Worm (Caenorhabditis elegans) whole organism, mixed stage, embryonic: ENCODE measurements around the gene srv-21.
A peak's percentile ranks its signal among the peaks of the same experiment; 100 is the strongest.

Source experiments
- M03D4.4 ChIP-seq: sonication (generic microtip); optimal IDR thresholded peaks from 2 replicates; lab custom pipeline; 2017; ENCODE audit warnings: mild to moderate bottlenecking, missing genetic modification characterization, missing compliant biosample characterization
- bed-3 ChIP-seq: fragments of 200-800 bp; sonication (Bioruptor generic); optimal IDR thresholded peaks from 3 replicates; lab custom pipeline; 2018; ENCODE audit warnings: mild to moderate bottlenecking, missing genetic modification characterization, moderate library complexity, missing compliant biosample characterization
- blmp-1 ChIP-seq: fragments of 150-350 bp; optimal IDR thresholded peaks from 2 replicates; lab custom pipeline; 2014; ENCODE audit warnings: missing biosample characterization, missing genetic modification characterization
- ceh-39 ChIP-seq: fragments of 150-350 bp; optimal IDR thresholded peaks from 2 replicates; lab custom pipeline; 2014; ENCODE audit warnings: missing biosample characterization, missing genetic modification characterization
- ceh-43 ChIP-seq: fragments of 200-800 bp; sonication (Bioruptor generic); optimal IDR thresholded peaks from 2 replicates; lab custom pipeline; 2018; ENCODE audit warnings: mild to moderate bottlenecking, missing genetic modification characterization, moderate library complexity, missing compliant biosample characterization
- ceh-83 ChIP-seq: fragments of 200-800 bp; sonication (Bioruptor generic); optimal IDR thresholded peaks from 2 replicates; lab custom pipeline; 2018; ENCODE audit warnings: mild to moderate bottlenecking, missing genetic modification characterization, missing compliant biosample characterization
- ces-1 ChIP-seq: fragments of 150-350 bp; optimal IDR thresholded peaks from 2 replicates; lab custom pipeline; 2014; ENCODE audit warnings: missing biosample characterization, missing genetic modification reagents, missing genetic modification characterization
- cnd-1 ChIP-seq: fragments of 200-800 bp; sonication (Bioruptor generic); optimal IDR thresholded peaks from 2 replicates; lab custom pipeline; 2018; ENCODE audit warnings: mild to moderate bottlenecking, missing genetic modification characterization, missing compliant biosample characterization
- drap-1 ChIP-seq: fragments of 200-800 bp; sonication (Bioruptor generic); optimal IDR thresholded peaks from 3 replicates; lab custom pipeline; 2018; ENCODE audit warnings: mild to moderate bottlenecking, missing genetic modification characterization, missing compliant biosample characterization
- elt-1 ChIP-seq: sonication (generic microtip); optimal IDR thresholded peaks from 2 replicates; lab custom pipeline; 2017; ENCODE audit warnings: missing genetic modification characterization, mild to moderate bottlenecking, missing compliant biosample characterization, antibody characterized with exemption, moderate library complexity, borderline replicate concordance; ENCODE audit not compliant: insufficient read depth
- elt-3 ChIP-seq: fragments of 150-350 bp; optimal IDR thresholded peaks from 2 replicates; lab custom pipeline; 2014; ENCODE audit warnings: missing biosample characterization, missing genetic modification characterization
- flh-1 ChIP-seq: fragments of 200-800 bp; sonication (Bioruptor generic); optimal IDR thresholded peaks from 2 replicates; lab custom pipeline; 2018; ENCODE audit warnings: mild to moderate bottlenecking, missing genetic modification characterization, moderate library complexity, missing compliant biosample characterization
- ham-2 ChIP-seq: fragments of 200-800 bp; sonication (Bioruptor generic); optimal IDR thresholded peaks from 2 replicates; lab custom pipeline; 2018; ENCODE audit warnings: mild to moderate bottlenecking, missing genetic modification characterization, missing compliant biosample characterization
- hlh-1 ChIP-seq: fragments of 150-350 bp; optimal IDR thresholded peaks from 2 replicates; lab custom pipeline; 2014; ENCODE audit warnings: missing biosample characterization, missing genetic modification reagents, missing genetic modification characterization
- lin-32 ChIP-seq: fragments of 200-800 bp; sonication (Bioruptor generic); optimal IDR thresholded peaks from 2 replicates; lab custom pipeline; 2018; ENCODE audit warnings: mild to moderate bottlenecking, missing genetic modification characterization, missing compliant biosample characterization
- mab-5 ChIP-seq: fragments of 150-350 bp; optimal IDR thresholded peaks from 2 replicates; lab custom pipeline; 2014; ENCODE audit warnings: missing biosample characterization, missing genetic modification characterization
- mep-1 ChIP-seq: fragments of 150-350 bp; optimal IDR thresholded peaks from 2 replicates; lab custom pipeline; 2017; ENCODE audit warnings: missing biosample characterization, missing genetic modification reagents, missing genetic modification characterization, inconsistent platforms
- mls-2 ChIP-seq: sonication (generic microtip); optimal IDR thresholded peaks from 2 replicates; lab custom pipeline; 2016; ENCODE audit warnings: mild to moderate bottlenecking, missing genetic modification characterization, moderate library complexity, missing compliant biosample characterization
- nhr-12 ChIP-seq: fragments of 150-350 bp; optimal IDR thresholded peaks from 2 replicates; lab custom pipeline; 2014; ENCODE audit warnings: missing biosample characterization, missing genetic modification characterization
- nhr-2 ChIP-seq: fragments of 150-350 bp; optimal IDR thresholded peaks from 2 replicates; lab custom pipeline; 2014; ENCODE audit warnings: missing biosample characterization, missing genetic modification characterization
- nhr-237 ChIP-seq: fragments of 150-350 bp; optimal IDR thresholded peaks from 2 replicates; lab custom pipeline; 2014; ENCODE audit warnings: missing biosample characterization, missing genetic modification characterization
- nhr-28 ChIP-seq: fragments of 150-350 bp; optimal IDR thresholded peaks from 2 replicates; lab custom pipeline; 2014; ENCODE audit warnings: missing biosample characterization, missing genetic modification characterization
- nhr-76 ChIP-seq: sonication (generic microtip); optimal IDR thresholded peaks from 2 replicates; lab custom pipeline; 2017; ENCODE audit warnings: missing biosample characterization, missing genetic modification characterization
- pha-4 ChIP-seq: fragments of 150-350 bp; optimal IDR thresholded peaks from 2 replicates; lab custom pipeline; 2018; ENCODE audit warnings: missing biosample characterization, missing genetic modification reagents, missing genetic modification characterization
- sem-2 ChIP-seq: fragments of 200-800 bp; sonication (Bioruptor generic); optimal IDR thresholded peaks from 2 replicates; lab custom pipeline; 2018; ENCODE audit warnings: mild to moderate bottlenecking, missing genetic modification characterization, missing compliant biosample characterization
- snpc-4 ChIP-seq: fragments of 150-350 bp; optimal IDR thresholded peaks from 2 replicates; lab custom pipeline; 2014; ENCODE audit warnings: missing biosample characterization, missing genetic modification characterization
- sptf-1 ChIP-seq: sonication (generic microtip); optimal IDR thresholded peaks from 2 replicates; lab custom pipeline; 2017; ENCODE audit warnings: mild to moderate bottlenecking, missing genetic modification characterization, moderate library complexity, missing compliant biosample characterization
- tbx-8 ChIP-seq: fragments of 200-800 bp; sonication (Bioruptor generic); optimal IDR thresholded peaks from 2 replicates; lab custom pipeline; 2018; ENCODE audit warnings: mild to moderate bottlenecking, missing genetic modification characterization, moderate library complexity, missing compliant biosample characterization
- unc-120 ChIP-seq: sonication (generic microtip); optimal IDR thresholded peaks from 2 replicates; lab custom pipeline; 2017; ENCODE audit warnings: missing genetic modification characterization, missing compliant biosample characterization; ENCODE audit not compliant: poor library complexity, severe bottlenecking
- unc-39 ChIP-seq: fragments of 150-350 bp; optimal IDR thresholded peaks from 2 replicates; lab custom pipeline; 2014; ENCODE audit warnings: missing biosample characterization, missing genetic modification characterization
- unc-62 ChIP-seq: fragments of 150-350 bp; optimal IDR thresholded peaks from 2 replicates; lab custom pipeline; 2014; ENCODE audit warnings: missing biosample characterization, missing genetic modification reagents, missing genetic modification characterization
- zip-8 ChIP-seq: fragments of 150-350 bp; optimal IDR thresholded peaks from 2 replicates; lab custom pipeline; 2014; ENCODE audit warnings: missing biosample characterization, missing genetic modification characterization
- ztf-11 ChIP-seq: fragments of 150-350 bp; optimal IDR thresholded peaks from 2 replicates; lab custom pipeline; 2014; ENCODE audit warnings: missing biosample characterization, missing genetic modification characterization

Gene srv-21

ce11 chrIV:5877246-5877645 is at the start of gene srv-21:
TSS of gene srv-21 (minus strand) at chrIV:5877346.
- TF ChIP-seq ham-2 (GFP tag; lab: Kevin White, UChicago) = no peak
- no peak for TF ChIP-seq blmp-1
- no peak for TF ChIP-seq nhr-237 (tag; lab: Kevin White, UChicago)
- TF ChIP-seq M03D4.4 (tag; lab: Kevin White, UChicago) = no peak
- no peak for TF ChIP-seq nhr-2 (tag; lab: Kevin White, UChicago)
- no peak for TF ChIP-seq mep-1 (tag; lab: Kevin White, UChicago)
- TF ChIP-seq snpc-4 (tag; lab: Kevin White, UChicago) = no peak
- no peak for TF ChIP-seq nhr-28 (tag; lab: Kevin White, UChicago)
- no peak for TF ChIP-seq zip-8 (tag; lab: Kevin White, UChicago)
- TF ChIP-seq nhr-12 (tag; lab: Kevin White, UChicago) = no peak
- TF ChIP-seq drap-1 (GFP tag; lab: Kevin White, UChicago) = no peak
- TF ChIP-seq ceh-39 = no peak
- TF ChIP-seq sem-2 (GFP tag; lab: Kevin White, UChicago) = no peak
- TF ChIP-seq ztf-11 (tag; lab: Kevin White, UChicago) = no peak
- no peak for TF ChIP-seq tbx-8 (GFP tag; lab: Kevin White, UChicago)
- no peak for TF ChIP-seq flh-1 (GFP tag; lab: Kevin White, UChicago)
- TF ChIP-seq elt-1 (tag; lab: Kevin White, UChicago) = no peak
- no peak for TF ChIP-seq ceh-43 (GFP tag; lab: Kevin White, UChicago)
- TF ChIP-seq mab-5 (tag; lab: Kevin White, UChicago) = no peak
- no peak for TF ChIP-seq ceh-83
- TF ChIP-seq, all 35 proteins: peak for 0

- no peak for TF ChIP-seq ham-2 (GFP tag; lab: Kevin White, UChicago)
- TF ChIP-seq blmp-1 = peak; percentile 62
- TF ChIP-seq ces-1 (GFP tag; lab: Kevin White, UChicago) = peak; percentile 82
- TF ChIP-seq sem-2 (GFP tag; lab: Kevin White, UChicago) = no peak
- TF ChIP-seq sptf-1 = peak; percentile 88
- TF ChIP-seq ceh-43 (GFP tag; lab: Kevin White, UChicago) = peak; percentile 69
- peak; percentile 69 for TF ChIP-seq cnd-1 (tag; lab: Kevin White, UChicago)
- no peak for TF ChIP-seq snpc-4 (tag; lab: Kevin White, UChicago)
- no peak for TF ChIP-seq flh-1 (GFP tag; lab: Kevin White, UChicago)
- TF ChIP-seq nhr-28 (tag; lab: Kevin White, UChicago) = no peak
Measured at ce11 chrIV:5926643-5927042, 49.5 kb upstream of the srv-21 start.

- TF ChIP-seq elt-1 (tag; lab: Kevin White, UChicago) (peak; percentile 13), mls-2 (tag; lab: Kevin White, UChicago) (no peak)
- TF ChIP-seq, all 35 proteins: peak for 1
Measured at ce11 chrIV:5924241-5924640, 47.1 kb upstream of the srv-21 start.

ce11 chrIV:5923112-5923511 is 46.0 kb upstream of the srv-21 start:
- peak; percentile 63 for TF ChIP-seq unc-62 (GFP tag; lab: Kevin White, UChicago)
- TF ChIP-seq flh-1 (GFP tag; lab: Kevin White, UChicago) = no peak
- no peak for TF ChIP-seq elt-3 (tag; lab: Kevin White, UChicago)
- no peak for TF ChIP-seq ceh-39
- no peak for TF ChIP-seq ztf-11 (tag; lab: Kevin White, UChicago)
- TF ChIP-seq unc-120 = no peak
- no peak for TF ChIP-seq pha-4 (tag; lab: Kevin White, UChicago)
- no peak for TF ChIP-seq lin-32 (GFP tag; lab: Kevin White, UChicago)

- no peak for TF ChIP-seq drap-1 (GFP tag; lab: Kevin White, UChicago)
- TF ChIP-seq mab-5 (tag; lab: Kevin White, UChicago) = no peak
- TF ChIP-seq snpc-4 (tag; lab: Kevin White, UChicago) = no peak
- TF ChIP-seq flh-1 (GFP tag; lab: Kevin White, UChicago) = no peak
- no peak for TF ChIP-seq nhr-28 (tag; lab: Kevin White, UChicago)
- TF ChIP-seq ceh-39 = no peak
- TF ChIP-seq bed-3 (GFP tag; lab: Kevin White, UChicago) = no peak
- TF ChIP-seq unc-39 = no peak
- no peak for TF ChIP-seq nhr-12 (tag; lab: Kevin White, UChicago)
- TF ChIP-seq hlh-1 = no peak
- TF ChIP-seq nhr-76 (tag; lab: Kevin White, UChicago) = no peak
- no peak for TF ChIP-seq nhr-2 (tag; lab: Kevin White, UChicago)
- TF ChIP-seq sem-2 (GFP tag; lab: Kevin White, UChicago) = no peak
Measured at ce11 chrIV:5917026-5917425, 39.9 kb upstream of the srv-21 start, which contains the start of gene dhhc-13. TSS of gene dhhc-13 (plus strand) at chrIV:5917326.
